Fruit fly (Drosophila melanogaster) whole organism, embryonic: ENCODE data around the gene CG9747.

Source experiments
- Ada2b ChIP-seq: fragments of 200-800 bp; sonication (Bioruptor generic); IDR thresholded peaks from 2 replicates; pipeline ENCODE4 v1.3.6; 2022; ENCODE audit warnings: missing biosample characterization, missing genetic modification characterization
- Bgb ChIP-seq: fragments of 200-800 bp; sonication (Bioruptor generic); IDR thresholded peaks from 2 replicates; pipeline ENCODE4 v1.3.6; 2022; ENCODE audit warnings: missing biosample characterization, missing genetic modification characterization; ENCODE audit not compliant: partially characterized antibody
- Blimp-1 ChIP-seq: fragments of 200-800 bp; sonication (Bioruptor generic); optimal IDR thresholded peaks from 3 replicates; lab custom pipeline; 2018; ENCODE audit warnings: missing biosample characterization, missing genetic modification characterization, mild to moderate bottlenecking, moderate library complexity, missing genetic modification reagents
- CG10321 ChIP-seq: fragments of 200-800 bp; sonication (Bioruptor generic); IDR thresholded peaks from 2 replicates; pipeline ENCODE4 v1.3.6; 2022; ENCODE audit warnings: missing biosample characterization, missing genetic modification characterization
- CG11560 ChIP-seq: fragments of 200-800 bp; sonication (Bioruptor generic); IDR thresholded peaks from 3 replicates; pipeline ENCODE4 v1.3.6; 2022; ENCODE audit warnings: missing biosample characterization, missing genetic modification characterization
- CG11695 ChIP-seq: fragments of 200-800 bp; sonication (Bioruptor generic); IDR thresholded peaks from 3 replicates; pipeline ENCODE4 v1.3.6; 2022; ENCODE audit warnings: missing biosample characterization, missing genetic modification characterization
- CG13296 ChIP-seq: fragments of 200-800 bp; sonication (Bioruptor generic); optimal IDR thresholded peaks from 3 replicates; lab custom pipeline; 2018; ENCODE audit warnings: missing biosample characterization, mild to moderate bottlenecking, missing genetic modification characterization
- CG13775 ChIP-seq: fragments of 200-800 bp; sonication (Bioruptor generic); optimal IDR thresholded peaks from 3 replicates; lab custom pipeline; 2017; ENCODE audit warnings: missing biosample characterization, mild to moderate bottlenecking, missing genetic modification characterization
- CG14050 ChIP-seq: fragments of 200-800 bp; sonication (Bioruptor generic); IDR thresholded peaks from 3 replicates; pipeline ENCODE4 v1.3.6; 2022; ENCODE audit warnings: missing biosample characterization, missing genetic modification characterization
- CG14710 ChIP-seq: fragments of 200-800 bp; sonication (Bioruptor generic); optimal IDR thresholded peaks from 3 replicates; lab custom pipeline; 2019; ENCODE audit warnings: missing biosample characterization, mild to moderate bottlenecking, missing genetic modification characterization, moderate library complexity
- CG14860 ChIP-seq: fragments of 200-800 bp; sonication (Bioruptor generic); IDR thresholded peaks from 3 replicates; pipeline ENCODE4 v1.3.6; 2022; ENCODE audit warnings: missing biosample characterization, missing genetic modification characterization; ENCODE audit not compliant: partially characterized antibody
- CG15696 ChIP-seq: fragments of 200-800 bp; sonication (Bioruptor generic); optimal IDR thresholded peaks from 2 replicates; lab custom pipeline; 2019; ENCODE audit warnings: missing biosample characterization, mild to moderate bottlenecking, missing genetic modification characterization, moderate library complexity
- CG16779 ChIP-seq: fragments of 200-800 bp; sonication (Bioruptor generic); IDR thresholded peaks from 2 replicates; pipeline ENCODE4 v1.3.6; 2022; ENCODE audit warnings: missing biosample characterization, missing genetic modification characterization
- CG17359 ChIP-seq: fragments of 200-800 bp; sonication (Bioruptor generic); optimal IDR thresholded peaks from 3 replicates; lab custom pipeline; 2018; ENCODE audit warnings: missing biosample characterization, mild to moderate bottlenecking, missing genetic modification characterization, moderate library complexity
- CG18011 ChIP-seq: fragments of 200-800 bp; sonication (Bioruptor generic); optimal IDR thresholded peaks from 2 replicates; lab custom pipeline; 2017; ENCODE audit warnings: missing biosample characterization, missing genetic modification characterization, mild to moderate bottlenecking, moderate library complexity, missing genotype
- CG2202 ChIP-seq: fragments of 200-800 bp; sonication (Bioruptor generic); optimal IDR thresholded peaks from 2 replicates; lab custom pipeline; 2018; ENCODE audit warnings: missing biosample characterization, mild to moderate bottlenecking, missing genetic modification characterization
- CG32772 ChIP-seq: fragments of 200-800 bp; sonication (Bioruptor generic); IDR thresholded peaks from 2 replicates; pipeline ENCODE4 v1.3.6; 2022; ENCODE audit warnings: missing biosample characterization, missing genetic modification characterization
- CG3838 ChIP-seq: fragments of 200-800 bp; sonication (Bioruptor generic); optimal IDR thresholded peaks from 3 replicates; lab custom pipeline; 2016; ENCODE audit warnings: missing biosample characterization, missing genetic modification characterization
- CG3995 ChIP-seq: fragments of 200-800 bp; sonication (Bioruptor generic); optimal IDR thresholded peaks from 3 replicates; lab custom pipeline; 2016; ENCODE audit warnings: missing biosample characterization, missing genetic modification characterization
- CG5180 ChIP-seq: fragments of 200-800 bp; sonication (Bioruptor generic); optimal IDR thresholded peaks from 3 replicates; lab custom pipeline; 2017; ENCODE audit warnings: missing biosample characterization, missing genetic modification characterization, mild to moderate bottlenecking, moderate library complexity, missing genetic modification reagents
- CG7372 ChIP-seq: fragments of 200-800 bp; sonication (Bioruptor generic); IDR thresholded peaks from 2 replicates; pipeline ENCODE4 v1.3.6; 2022; ENCODE audit warnings: missing biosample characterization, missing genetic modification characterization
- CG7745 ChIP-seq: fragments of 200-800 bp; sonication (Bioruptor generic); optimal IDR thresholded peaks from 2 replicates; lab custom pipeline; 2018; ENCODE audit warnings: missing biosample characterization, mild to moderate bottlenecking, missing genetic modification characterization, moderate library complexity
- CoRest ChIP-seq: fragments of 200-800 bp; sonication (Bioruptor generic); optimal IDR thresholded peaks from 3 replicates; lab custom pipeline; 2018; ENCODE audit warnings: missing biosample characterization, mild to moderate bottlenecking, missing genetic modification characterization, moderate library complexity
- Dbx ChIP-seq: fragments of 200-800 bp; sonication (Bioruptor generic); IDR thresholded peaks from 3 replicates; pipeline ENCODE4 v1.3.6; 2022; ENCODE audit warnings: missing biosample characterization, missing genetic modification characterization
- Doc3 ChIP-seq: fragments of 200-800 bp; sonication (Bioruptor generic); IDR thresholded peaks from 3 replicates; pipeline ENCODE4 v1.3.6; 2022; ENCODE audit warnings: missing biosample characterization, missing genetic modification characterization; ENCODE audit not compliant: partially characterized antibody
- Dp ChIP-seq: fragments of 200-800 bp; sonication (Bioruptor generic); optimal IDR thresholded peaks from 2 replicates; lab custom pipeline; 2018; ENCODE audit warnings: missing biosample characterization, mild to moderate bottlenecking, missing genetic modification characterization, moderate library complexity
- E2f2 ChIP-seq: fragments of 200-800 bp; sonication (Bioruptor generic); IDR thresholded peaks from 2 replicates; pipeline ENCODE4 v1.3.6; 2022; ENCODE audit warnings: missing biosample characterization, missing genetic modification characterization
- Ets65A ChIP-seq: fragments of 200-800 bp; sonication (Bioruptor generic); peaks from one replicate; lab custom pipeline; 2016; ENCODE audit warnings: missing biosample characterization, missing genetic modification characterization
- Gug ChIP-seq: fragments of 200-800 bp; sonication (Bioruptor generic); IDR thresholded peaks from 4 replicates; pipeline ENCODE4 v1.3.6; 2022; ENCODE audit warnings: missing biosample characterization, missing genetic modification characterization
- Hr3 ChIP-seq: fragments of 200-800 bp; sonication (Bioruptor generic); optimal IDR thresholded peaks from 3 replicates; lab custom pipeline; 2016; ENCODE audit warnings: missing biosample characterization, missing genetic modification characterization
- Lhr ChIP-seq: fragments of 200-800 bp; sonication (Bioruptor generic); optimal IDR thresholded peaks from 3 replicates; lab custom pipeline; 2017; ENCODE audit warnings: mild to moderate bottlenecking, missing biosample characterization, missing genetic modification reagents, missing genetic modification characterization
- Med ChIP-seq: fragments of 200-800 bp; sonication (Bioruptor generic); peaks from one replicate; lab custom pipeline; 2016; ENCODE audit warnings: missing biosample characterization, missing genetic modification characterization, mild to moderate bottlenecking, inconsistent platforms, moderate library complexity
- NK7.1 ChIP-seq: fragments of 200-800 bp; sonication (Bioruptor generic); optimal IDR thresholded peaks from 3 replicates; lab custom pipeline; 2016; ENCODE audit warnings: missing biosample characterization, missing genetic modification characterization
- Nf-YC ChIP-seq: fragments of 200-800 bp; optimal IDR thresholded peaks from 3 replicates; lab custom pipeline; 2019; ENCODE audit warnings: missing biosample characterization, mild to moderate bottlenecking, missing genetic modification characterization, moderate library complexity
- PHDP ChIP-seq: fragments of 200-800 bp; sonication (Bioruptor generic); optimal IDR thresholded peaks from 3 replicates; lab custom pipeline; 2018; ENCODE audit warnings: missing biosample characterization, mild to moderate bottlenecking, missing genetic modification characterization, moderate library complexity
- Sox102F ChIP-seq: fragments of 200-800 bp; sonication (Bioruptor generic); optimal IDR thresholded peaks from 2 replicates; lab custom pipeline; 2018; ENCODE audit warnings: missing biosample characterization, mild to moderate bottlenecking, missing genetic modification characterization, moderate library complexity
- Taf1 ChIP-seq: fragments of 200-800 bp; sonication (Bioruptor generic); IDR thresholded peaks from 2 replicates; pipeline ENCODE4 v1.3.6; 2022; ENCODE audit warnings: missing biosample characterization, missing genetic modification characterization
- Usf ChIP-seq: fragments of 200-800 bp; sonication (Bioruptor generic); optimal IDR thresholded peaks from 2 replicates; lab custom pipeline; 2017; ENCODE audit warnings: missing genotype, missing biosample characterization, missing genetic modification characterization
- ara ChIP-seq: fragments of 200-800 bp; sonication (Bioruptor generic); IDR thresholded peaks from 2 replicates; pipeline ENCODE4 v1.3.6; 2022; ENCODE audit warnings: missing biosample characterization, missing genetic modification characterization
- br ChIP-seq: fragments of >200 bp; optimal IDR thresholded peaks from 2 replicates; lab custom pipeline; 2017
- croc ChIP-seq: fragments of 200-800 bp; sonication (Bioruptor generic); conservative IDR thresholded peaks from 3 replicates; pipeline ENCODE4 v1.3.6; 2022; ENCODE audit warnings: missing biosample characterization, missing genetic modification characterization
- gcm2 ChIP-seq: fragments of 200-800 bp; sonication (Bioruptor generic); optimal IDR thresholded peaks from 2 replicates; lab custom pipeline; 2016; ENCODE audit warnings: missing biosample characterization, missing genetic modification characterization
- inv ChIP-seq: fragments of 200-800 bp; sonication (Bioruptor generic); IDR thresholded peaks from 2 replicates; pipeline ENCODE4 v1.3.6; 2022; ENCODE audit warnings: missing biosample characterization, missing genetic modification characterization; ENCODE audit not compliant: partially characterized antibody
- lbe ChIP-seq: fragments of 200-800 bp; sonication (Bioruptor generic); optimal IDR thresholded peaks from 2 replicates; lab custom pipeline; 2016; ENCODE audit warnings: missing biosample characterization, mild to moderate bottlenecking, missing genetic modification characterization
- odd ChIP-seq: fragments of 200-800 bp; sonication (Bioruptor generic); optimal IDR thresholded peaks from 2 replicates; lab custom pipeline; 2017; ENCODE audit warnings: missing biosample characterization, mild to moderate bottlenecking, missing genetic modification characterization
- peb ChIP-seq: fragments of 200-800 bp; sonication (Bioruptor generic); IDR thresholded peaks from 2 replicates; pipeline ENCODE4 v1.3.6; 2022; ENCODE audit warnings: missing biosample characterization, missing genetic modification characterization
- phol ChIP-seq: fragments of 200-800 bp; sonication (Bioruptor generic); optimal IDR thresholded peaks from 3 replicates; lab custom pipeline; 2018; ENCODE audit warnings: missing biosample characterization, mild to moderate bottlenecking, missing genetic modification characterization, moderate library complexity
- pros ChIP-seq: fragments of 200-800 bp; sonication (Bioruptor generic); optimal IDR thresholded peaks from 3 replicates; lab custom pipeline; 2019; ENCODE audit warnings: missing biosample characterization, mild to moderate bottlenecking, missing genetic modification characterization, moderate library complexity
- pum ChIP-seq: fragments of 200-800 bp; sonication (Bioruptor generic); optimal IDR thresholded peaks from 2 replicates; lab custom pipeline; 2016; ENCODE audit warnings: missing biosample characterization, missing genetic modification characterization
- sens-2 ChIP-seq: fragments of 200-800 bp; sonication (Bioruptor generic); IDR thresholded peaks from 2 replicates; pipeline ENCODE4 v1.3.6; 2022; ENCODE audit warnings: missing biosample characterization, missing genetic modification characterization
- sna ChIP-seq: fragments of 200-800 bp; sonication (Bioruptor generic); IDR thresholded peaks from 2 replicates; pipeline ENCODE4 v1.3.6; 2022; ENCODE audit warnings: missing biosample characterization, missing genetic modification characterization; ENCODE audit not compliant: partially characterized antibody
- sug ChIP-seq: fragments of 200-800 bp; optimal IDR thresholded peaks from 2 replicates; lab custom pipeline; 2019; ENCODE audit warnings: missing biosample characterization, mild to moderate bottlenecking, missing genetic modification characterization, moderate library complexity

Gene CG9747

DNA sequence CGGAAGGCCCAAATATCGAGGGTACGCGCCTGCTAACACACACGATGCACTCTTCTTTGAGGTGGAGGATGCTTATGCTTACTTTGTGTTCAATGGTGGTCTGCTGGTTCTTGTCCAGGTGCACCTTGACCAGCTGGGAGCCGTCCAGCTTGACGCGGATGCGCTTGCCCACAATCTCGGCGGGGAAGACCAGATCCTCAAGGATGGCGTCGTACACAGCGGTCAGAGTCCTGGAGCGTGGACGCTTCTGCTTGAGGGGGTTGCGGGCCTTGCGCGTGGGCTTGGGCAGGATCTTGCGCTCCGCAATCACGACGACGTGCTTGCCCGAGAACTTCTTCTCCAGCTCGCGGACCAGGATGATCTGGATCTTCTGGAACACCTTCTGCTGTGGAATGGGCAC, 17.0 kb upstream of the CG9747 start:
- no peak for TF ChIP-seq Taf1 (GFP tag; lab: Robert Waterston, UW)
- no peak for TF ChIP-seq Blimp-1
- no peak for TF ChIP-seq CG10321 (GFP tag; lab: Robert Waterston, UW)
- TF ChIP-seq CoRest (tag; lab: Kevin White, UChicago) = no peak
- TF ChIP-seq ara (GFP tag; lab: Robert Waterston, UW) = peak; percentile 28; the same call in 1 of the 2 replicates
- TF ChIP-seq CG32772 (GFP tag; lab: Robert Waterston, UW) = no peak
- TF ChIP-seq CG15696 (tag; lab: Kevin White, UChicago) = no peak
- no peak for TF ChIP-seq CG3995 (GFP tag; lab: Kevin White, UChicago)
- TF ChIP-seq gcm2 (GFP tag; lab: Kevin White, UChicago) = no peak
- no peak for TF ChIP-seq croc
- TF ChIP-seq CG14050 (GFP tag; lab: Robert Waterston, UW) = no peak
- no peak for TF ChIP-seq Doc3 (GFP tag; lab: Robert Waterston, UW)
- no peak for TF ChIP-seq CG14710 (tag; lab: Kevin White, UChicago)
- no peak for TF ChIP-seq Usf
- TF ChIP-seq br (lab: Kevin White, UChicago) = no peak
- TF ChIP-seq CG7372 (GFP tag; lab: Robert Waterston, UW) = no peak
- no peak for TF ChIP-seq odd (GFP tag; lab: Kevin White, UChicago)
- TF ChIP-seq sna (GFP tag; lab: Robert Waterston, UW) = no peak
- TF ChIP-seq PHDP = no peak
- TF ChIP-seq CG2202 (tag; lab: Kevin White, UChicago) = no peak
- TF ChIP-seq CG16779 (GFP tag; lab: Robert Waterston, UW) = 0 out of 2 replicates have a peak, but pooled peaks have one; percentile 7
- TF ChIP-seq Sox102F (GFP tag; lab: Kevin White, UChicago) = no peak
- TF ChIP-seq Bgb (GFP tag; lab: Robert Waterston, UW) = no peak
- peak; percentile 52 for TF ChIP-seq Ets65A
- TF ChIP-seq CG7745 (tag; lab: Kevin White, UChicago) = no peak
- TF ChIP-seq CG13775 (GFP tag; lab: Kevin White, UChicago) = no peak
- no peak for TF ChIP-seq CG14860
- peak; percentile 80 for TF ChIP-seq Med (GFP tag; lab: Kevin White, UChicago)
- no peak for TF ChIP-seq Dp (GFP tag; lab: Kevin White, UChicago)
- TF ChIP-seq CG11695 (GFP tag; lab: Robert Waterston, UW) = no peak
- no peak for TF ChIP-seq pros

DNA sequence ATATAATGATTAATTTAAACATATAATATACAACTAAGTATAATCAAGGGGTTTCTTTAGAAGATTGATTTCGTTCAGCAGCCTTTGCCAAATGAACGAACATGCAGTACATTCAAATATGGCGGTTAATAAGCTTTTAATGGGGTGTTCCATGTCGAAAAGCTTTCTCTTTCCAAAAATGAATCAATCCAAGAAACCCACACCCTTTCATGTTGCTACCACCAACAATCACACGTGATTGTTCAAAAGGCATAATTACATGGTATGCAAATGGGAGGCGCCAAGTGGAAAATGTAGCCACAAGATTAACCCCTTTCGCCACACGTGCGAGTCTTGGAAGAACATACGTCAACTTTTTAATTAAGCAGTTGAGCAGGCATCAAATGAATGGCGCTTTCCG, 14.9 kb upstream of the CG9747 start:
- TF ChIP-seq CG11560 (tag; lab: Robert Waterston, UW) = no peak
- TF ChIP-seq Hr3 (GFP tag; lab: Kevin White, UChicago) = no peak
- peak; percentile 44; the same call in 1 of the 3 replicates for TF ChIP-seq Dbx (GFP tag; lab: Robert Waterston, UW)
- no peak for TF ChIP-seq CG17359 (tag; lab: Kevin White, UChicago)
- TF ChIP-seq Nf-YC (tag; lab: Kevin White, UChicago) = peak; percentile 18
- TF ChIP-seq CG3838 (GFP tag; lab: Kevin White, UChicago) = no peak
- TF ChIP-seq CG5180 = no peak
- TF ChIP-seq CG18011 (GFP tag; lab: Kevin White, UChicago) = no peak
- no peak for TF ChIP-seq pum (GFP tag; lab: Kevin White, UChicago)
- no peak for TF ChIP-seq Ada2b (GFP tag; lab: Robert Waterston, UW)
- peak; percentile 90 for TF ChIP-seq E2f2
- TF ChIP-seq CoRest (tag; lab: Kevin White, UChicago) = no peak
- TF ChIP-seq peb = no peak
- TF ChIP-seq CG13296 (GFP tag; lab: Kevin White, UChicago) = no peak
- no peak for TF ChIP-seq sens-2
- no peak for TF ChIP-seq inv (GFP tag; lab: Robert Waterston, UW)
- TF ChIP-seq NK7.1 (GFP tag; lab: Kevin White, UChicago) = no peak
- TF ChIP-seq phol (tag; lab: Kevin White, UChicago) = no peak
- no peak for TF ChIP-seq Lhr
- TF ChIP-seq sug = peak; percentile 13
- no peak for TF ChIP-seq Gug
- peak; percentile 48 for TF ChIP-seq lbe
- TF ChIP-seq CG3995 (GFP tag; lab: Kevin White, UChicago) = peak; percentile 69
